Fruit fly (Drosophila melanogaster) whole organism, adult: Measurements from ENCODE around the gene CG13297.

Source experiments
- CG11617 ChIP-seq: fragments of 200-800 bp; sonication (Bioruptor generic); optimal IDR thresholded peaks from 2 replicates; lab custom pipeline; 2017; ENCODE audit warnings: mild to moderate bottlenecking, missing biosample characterization, missing genetic modification reagents, missing genetic modification characterization
- CG12768 ChIP-seq: fragments of 200-800 bp; sonication (Bioruptor generic); optimal IDR thresholded peaks from 2 replicates; lab custom pipeline; 2017; ENCODE audit warnings: missing biosample characterization, missing genetic modification characterization, mild to moderate bottlenecking, moderate library complexity, missing genetic modification reagents
- CG14711 ChIP-seq: fragments of 200-800 bp; sonication (Bioruptor generic); optimal IDR thresholded peaks from 2 replicates; lab custom pipeline; 2018; ENCODE audit warnings: missing biosample characterization, mild to moderate bottlenecking, missing genetic modification characterization, moderate library complexity
- CG1620 ChIP-seq: fragments of 200-800 bp; sonication (Bioruptor generic); optimal IDR thresholded peaks from 2 replicates; lab custom pipeline; 2016; ENCODE audit warnings: missing biosample characterization, missing genetic modification characterization
- CG33017 ChIP-seq: fragments of 200-800 bp; sonication (Bioruptor generic); optimal IDR thresholded peaks from 2 replicates; lab custom pipeline; 2018; ENCODE audit warnings: missing biosample characterization, mild to moderate bottlenecking, missing genetic modification characterization, moderate library complexity
- CG5204 ChIP-seq: fragments of 200-800 bp; sonication (Bioruptor generic); optimal IDR thresholded peaks from 2 replicates; lab custom pipeline; 2016; ENCODE audit warnings: missing biosample characterization, missing genetic modification characterization
- CG7045 ChIP-seq: fragments of 200-800 bp; sonication (Bioruptor generic); optimal IDR thresholded peaks from 2 replicates; lab custom pipeline; 2017; ENCODE audit warnings: missing biosample characterization, mild to moderate bottlenecking, missing genetic modification characterization
- CG7101 ChIP-seq: fragments of 200-800 bp; sonication (Bioruptor generic); optimal IDR thresholded peaks from 2 replicates; lab custom pipeline; 2018; ENCODE audit warnings: missing biosample characterization, mild to moderate bottlenecking, missing genetic modification characterization, moderate library complexity
- Clk ChIP-seq: fragments of 200-800 bp; sonication (Bioruptor generic); optimal IDR thresholded peaks from 2 replicates; lab custom pipeline; 2017; ENCODE audit warnings: missing biosample characterization, missing genetic modification characterization
- Crg-1 ChIP-seq: fragments of 200-800 bp; sonication (Bioruptor generic); optimal IDR thresholded peaks from 2 replicates; lab custom pipeline; 2016; ENCODE audit warnings: missing biosample characterization, missing genetic modification characterization
- Hr96 ChIP-seq: fragments of 200-800 bp; sonication (Bioruptor generic); optimal IDR thresholded peaks from 2 replicates; lab custom pipeline; 2016; ENCODE audit warnings: missing biosample characterization, missing genetic modification characterization
- Mnt ChIP-seq: fragments of 200-800 bp; sonication (Bioruptor generic); optimal IDR thresholded peaks from 2 replicates; lab custom pipeline; 2016; ENCODE audit warnings: missing biosample characterization, mild to moderate bottlenecking, missing genetic modification characterization
- bab1 ChIP-seq: fragments of 200-800 bp; sonication (Bioruptor generic); optimal IDR thresholded peaks from 3 replicates; lab custom pipeline; 2019; ENCODE audit warnings: missing biosample characterization, mild to moderate bottlenecking, missing genetic modification characterization, moderate library complexity
- cic ChIP-seq: fragments of 200-800 bp; sonication (Bioruptor generic); optimal IDR thresholded peaks from 2 replicates; lab custom pipeline; 2017; ENCODE audit warnings: missing biosample characterization, mild to moderate bottlenecking, missing genetic modification characterization, moderate library complexity
- cnc ChIP-seq, 2 experiments: fragments of >200 bp; optimal IDR thresholded peaks; 2 replicates each; lab custom pipeline; 2017
- kay ChIP-seq: fragments of 200-800 bp; sonication (Bioruptor generic); peaks from one replicate; lab custom pipeline; 2016; ENCODE audit warnings: missing biosample characterization, missing genetic modification characterization, borderline replicate concordance
- ovo ChIP-seq: fragments of 200-800 bp; sonication (Bioruptor generic); optimal IDR thresholded peaks from 2 replicates; lab custom pipeline; 2016; ENCODE audit warnings: missing biosample characterization, missing genetic modification characterization
- pad ChIP-seq: fragments of 200-800 bp; sonication (Bioruptor generic); optimal IDR thresholded peaks from 3 replicates; lab custom pipeline; 2017; ENCODE audit warnings: missing biosample characterization, missing genetic modification characterization, mild to moderate bottlenecking, moderate library complexity, missing genetic modification reagents
- tj ChIP-seq: fragments of 200-800 bp; sonication (Bioruptor generic); optimal IDR thresholded peaks from 3 replicates; lab custom pipeline; 2017; ENCODE audit warnings: missing biosample characterization, mild to moderate bottlenecking, missing genetic modification characterization, moderate library complexity
- toe ChIP-seq: fragments of 200-800 bp; sonication (Bioruptor generic); optimal IDR thresholded peaks from 2 replicates; lab custom pipeline; 2016; ENCODE audit warnings: missing biosample characterization, missing genetic modification characterization

CG13297 gene

dm6 chr3L:6125409-6125689, 31.8 kb downstream of the CG13297 start:
- no peak for TF ChIP-seq ovo (GFP tag; lab: Kevin White, UChicago)
- no peak for TF ChIP-seq CG7101 (tag; lab: Kevin White, UChicago)
- no peak for TF ChIP-seq Hr96 (GFP tag; lab: Kevin White, UChicago)
- no peak for TF ChIP-seq CG7045 (GFP tag; lab: Kevin White, UChicago)
- TF ChIP-seq CG12768 (GFP tag; lab: Kevin White, UChicago), result no peak
- no peak for TF ChIP-seq kay (GFP tag; lab: Kevin White, UChicago)
- TF ChIP-seq Clk (GFP tag; lab: Kevin White, UChicago), result no peak
- no peak for TF ChIP-seq tj (GFP tag; lab: Kevin White, UChicago)
- TF ChIP-seq cnc (optimal IDR thresholded peaks at IDR 0.05; lab: Kevin White, UChicago), result no peak
- TF ChIP-seq CG5204, result no peak
- TF ChIP-seq Mnt (GFP tag; lab: Kevin White, UChicago), result no peak
- no peak for TF ChIP-seq pad (GFP tag; lab: Kevin White, UChicago)
- TF ChIP-seq CG33017 (tag; lab: Kevin White, UChicago), result no peak
- TF ChIP-seq bab1 (GFP tag; lab: Kevin White, UChicago), result no peak
- no peak for TF ChIP-seq cic
- no peak for TF ChIP-seq CG11617
- TF ChIP-seq CG14711 (tag; lab: Kevin White, UChicago), result no peak
- TF ChIP-seq toe (GFP tag; lab: Kevin White, UChicago), result no peak
- no peak for TF ChIP-seq CG1620 (GFP tag; lab: Kevin White, UChicago)
- no peak for TF ChIP-seq Crg-1 (GFP tag; lab: Kevin White, UChicago)

- TF ChIP-seq Crg-1 (GFP tag; lab: Kevin White, UChicago) (no peak), pad (GFP tag; lab: Kevin White, UChicago) (no peak), CG14711 (tag; lab: Kevin White, UChicago) (no peak), CG5204 (no peak), Clk (GFP tag; lab: Kevin White, UChicago) (no peak), CG7045 (GFP tag; lab: Kevin White, UChicago) (peak; percentile 20), cic (no peak), bab1 (GFP tag; lab: Kevin White, UChicago) (no peak), Hr96 (GFP tag; lab: Kevin White, UChicago) (peak; percentile 47), CG33017 (tag; lab: Kevin White, UChicago) (no peak), ovo (GFP tag; lab: Kevin White, UChicago) (no peak), CG7101 (tag; lab: Kevin White, UChicago) (no peak), CG11617 (no peak), CG12768 (GFP tag; lab: Kevin White, UChicago) (no peak), toe (GFP tag; lab: Kevin White, UChicago) (peak; percentile 12), kay (GFP tag; lab: Kevin White, UChicago) (no peak), cnc (optimal IDR thresholded peaks at IDR 0.05; lab: Kevin White, UChicago) (no peak), CG1620 (GFP tag; lab: Kevin White, UChicago) (no peak), Mnt (GFP tag; lab: Kevin White, UChicago) (no peak), tj (GFP tag; lab: Kevin White, UChicago) (no peak)
These were observed 32.4 kb downstream of the CG13297 start for dm6 chr3L:6124616-6125408.

- TF ChIP-seq CG33017 (tag; lab: Kevin White, UChicago), result no peak
These were observed 40.3 kb downstream of the CG13297 start for dm6 chr3L:6116881-6117280.

- no peak for TF ChIP-seq ovo (GFP tag; lab: Kevin White, UChicago)
- no peak for TF ChIP-seq Crg-1 (GFP tag; lab: Kevin White, UChicago)
- TF ChIP-seq CG1620 (GFP tag; lab: Kevin White, UChicago), result no peak
- no peak for TF ChIP-seq kay (GFP tag; lab: Kevin White, UChicago)
- no peak for TF ChIP-seq CG7045 (GFP tag; lab: Kevin White, UChicago)
- no peak for TF ChIP-seq Clk (GFP tag; lab: Kevin White, UChicago)
- no peak for TF ChIP-seq CG5204
- TF ChIP-seq CG12768 (GFP tag; lab: Kevin White, UChicago), result no peak
- no peak for TF ChIP-seq Mnt (GFP tag; lab: Kevin White, UChicago)
- no peak for TF ChIP-seq CG33017 (tag; lab: Kevin White, UChicago)
- TF ChIP-seq Hr96 (GFP tag; lab: Kevin White, UChicago), result no peak
- no peak for TF ChIP-seq cic
- no peak for TF ChIP-seq CG14711 (tag; lab: Kevin White, UChicago)
- TF ChIP-seq bab1 (GFP tag; lab: Kevin White, UChicago), result no peak
- TF ChIP-seq CG11617, result no peak
- TF ChIP-seq cnc (optimal IDR thresholded peaks at IDR 0.05; lab: Kevin White, UChicago), result no peak
- TF ChIP-seq tj (GFP tag; lab: Kevin White, UChicago), result no peak
- no peak for TF ChIP-seq toe (GFP tag; lab: Kevin White, UChicago)
- TF ChIP-seq CG7101 (tag; lab: Kevin White, UChicago), result no peak
These were observed 41.7 kb downstream of the CG13297 start for dm6 chr3L:6115505-6115904.

- no peak for TF ChIP-seq CG12768 (GFP tag; lab: Kevin White, UChicago)
- TF ChIP-seq tj (GFP tag; lab: Kevin White, UChicago), result no peak
- TF ChIP-seq pad (GFP tag; lab: Kevin White, UChicago), result no peak
- TF ChIP-seq CG5204, result no peak
- no peak for TF ChIP-seq Mnt (GFP tag; lab: Kevin White, UChicago)
- TF ChIP-seq CG33017 (tag; lab: Kevin White, UChicago), result no peak
- TF ChIP-seq ovo (GFP tag; lab: Kevin White, UChicago), result no peak
- TF ChIP-seq bab1 (GFP tag; lab: Kevin White, UChicago), result no peak
- no peak for TF ChIP-seq CG11617
- TF ChIP-seq cnc (optimal IDR thresholded peaks at IDR 0.05; lab: Kevin White, UChicago), result no peak
- no peak for TF ChIP-seq Clk (GFP tag; lab: Kevin White, UChicago)
- no peak for TF ChIP-seq CG7045 (GFP tag; lab: Kevin White, UChicago)
- TF ChIP-seq CG1620 (GFP tag; lab: Kevin White, UChicago), result no peak
- no peak for TF ChIP-seq Crg-1 (GFP tag; lab: Kevin White, UChicago)
- TF ChIP-seq kay (GFP tag; lab: Kevin White, UChicago), result no peak
- no peak for TF ChIP-seq cic
- no peak for TF ChIP-seq CG14711 (tag; lab: Kevin White, UChicago)
These were observed 45.7 kb downstream of the CG13297 start for dm6 chr3L:6111458-6111857.
